ENCODE assay signal across 4 fruit fly cellular contexts in genomic region chr3L:6943204-6943947, dm6.
A peak's percentile ranks its signal among the peaks of the same experiment; 100 is the strongest.
TF ChIP-seq lines count a peak whose summit lies in the region.

No protein-coding gene starts in this region.

- TF ChIP-seq CTCF in whole organism, embryonic (GFP tag; optimal IDR thresholded peaks at IDR 0.05; lab: Kevin White, UChicago): no peak

TF ChIP-seq in whole organism, 6 proteins besides CTCF, POLR2A, EP300 and RAD21:
- TF ChIP-seq psq (optimal IDR thresholded peaks at IDR 0.05; lab: Kevin White, UChicago): no peak
- TF ChIP-seq Dll (optimal IDR thresholded peaks at IDR 0.05; lab: Kevin White, UChicago): peak; percentile 80

TF ChIP-seq in whole organism, embryonic, 481 proteins besides CTCF, POLR2A, EP300 and RAD21 (continues in another document):
- TF ChIP-seq yki (optimal IDR thresholded peaks at IDR 0.05; lab: Kevin White, UChicago) (peak; percentile 28), Xbp1 (GFP tag; optimal IDR thresholded peaks at IDR 0.05; lab: Kevin White, UChicago) (no peak), pnt (GFP tag; optimal IDR thresholded peaks at IDR 0.05; lab: Kevin White, UChicago) (no peak), onecut (GFP tag; IDR thresholded peaks at IDR 0.05; lab: Robert Waterston, UW) (peak; percentile 95), eyg (GFP tag; optimal IDR thresholded peaks at IDR 0.05; lab: Kevin White, UChicago) (no peak), chif (GFP tag; optimal IDR thresholded peaks at IDR 0.05; lab: Kevin White, UChicago) (no peak), CG18476 (GFP tag; optimal IDR thresholded peaks at IDR 0.05; lab: Kevin White, UChicago) (no peak), E2f1 (GFP tag; IDR thresholded peaks at IDR 0.05; lab: Robert Waterston, UW) (no peak), CG7928 (GFP tag; optimal IDR thresholded peaks at IDR 0.05; lab: Kevin White, UChicago) (peak; percentile 70), Fer2 (tag; optimal IDR thresholded peaks at IDR 0.05; lab: Kevin White, UChicago) (no peak), CG13287 (GFP tag; IDR thresholded peaks at IDR 0.05; lab: Robert Waterston, UW; ENCODE audit: partially characterized antibody) (peak; percentile 17; the same call in 1 of the 2 replicates), Doc2 (GFP tag; IDR thresholded peaks at IDR 0.05; lab: Robert Waterston, UW) (no peak), btn (GFP tag; optimal IDR thresholded peaks at IDR 0.05; lab: Kevin White, UChicago) (no peak), ewg (GFP tag; optimal IDR thresholded peaks at IDR 0.05; lab: Kevin White, UChicago) (peak; percentile 47), seq (GFP tag; IDR thresholded peaks at IDR 0.05; lab: Robert Waterston, UW) (peak; percentile 43; the same call in 1 of the 2 replicates), CG3847 (GFP tag; IDR thresholded peaks at IDR 0.05; lab: Robert Waterston, UW) (no peak), Kr (GFP tag; optimal IDR thresholded peaks at IDR 0.05; lab: Kevin White, UChicago) (peak; percentile 4), CG8388 (GFP tag; optimal IDR thresholded peaks at IDR 0.05; lab: Kevin White, UChicago) (no peak), nerfin-1 (tag; optimal IDR thresholded peaks at IDR 0.05; lab: Kevin White, UChicago) (no peak), wor (GFP tag; IDR thresholded peaks at IDR 0.05; lab: Robert Waterston, UW) (no peak), kah (GFP tag; optimal IDR thresholded peaks at IDR 0.05; lab: Kevin White, UChicago) (peak; percentile 8), Blimp-1 (GFP tag; optimal IDR thresholded peaks at IDR 0.05; lab: Kevin White, UChicago) (no peak), grau (tag; optimal IDR thresholded peaks at IDR 0.05; lab: Kevin White, UChicago) (no peak), Rfx (GFP tag; IDR thresholded peaks at IDR 0.05; lab: Robert Waterston, UW) (no peak), YL-1 (GFP tag; optimal IDR thresholded peaks at IDR 0.05; lab: Kevin White, UChicago) (peak; percentile 20), CG17186 (GFP tag; optimal IDR thresholded peaks at IDR 0.05; lab: Kevin White, UChicago) (no peak), caup (GFP tag; optimal IDR thresholded peaks at IDR 0.05; lab: Kevin White, UChicago; ENCODE audit: severe bottlenecking) (no peak), crol (GFP tag; IDR thresholded peaks at IDR 0.05; lab: Robert Waterston, UW) (no peak), scrt (GFP tag; optimal IDR thresholded peaks at IDR 0.05; lab: Kevin White, UChicago) (peak; percentile 15), vfl (GFP tag; optimal IDR thresholded peaks at IDR 0.05; lab: Kevin White, UChicago) (no peak), maf-S (GFP tag; optimal IDR thresholded peaks at IDR 0.05; lab: Kevin White, UChicago) (no peak)

TF ChIP-seq in whole organism, prepupa, 60 proteins besides CTCF, POLR2A, EP300 and RAD21:
- TF ChIP-seq CG8119 (GFP tag; IDR thresholded peaks at IDR 0.05; lab: Robert Waterston, UW) (peak; percentile 20; the same call in 1 of the 3 replicates), Eip78C (GFP tag; lab: Kevin White, UChicago) (peak; percentile 14), Eip93F (GFP tag; optimal IDR thresholded peaks at IDR 0.05; lab: Kevin White, UChicago) (no peak), salr (GFP tag; optimal IDR thresholded peaks at IDR 0.05; lab: Kevin White, UChicago) (peak in 1 of 2 experiments; percentile 11), CG6276 (GFP tag; optimal IDR thresholded peaks at IDR 0.05; lab: Kevin White, UChicago) (peak; percentile 55), pdm3 (GFP tag; optimal IDR thresholded peaks at IDR 0.05; lab: Kevin White, UChicago) (no peak), CG32006 (GFP tag; optimal IDR thresholded peaks at IDR 0.05; lab: Kevin White, UChicago) (peak; percentile 9), CG3032 (tag; optimal IDR thresholded peaks at IDR 0.05; lab: Kevin White, UChicago) (no peak), CG15336 (GFP tag; IDR thresholded peaks at IDR 0.05; lab: Robert Waterston, UW) (peak; percentile 61), eg (GFP tag; IDR thresholded peaks at IDR 0.05; lab: Robert Waterston, UW) (peak; percentile 35; the same call in 2 of the 3 replicates), CG10669 (GFP tag; optimal IDR thresholded peaks at IDR 0.05; lab: Kevin White, UChicago) (no peak), CG8632 (GFP tag; optimal IDR thresholded peaks at IDR 0.05; lab: Kevin White, UChicago) (no peak)
TF ChIP-seq in whole organism, prepupa: peak in this region for 7.

TF ChIP-seq in whole organism, pupa, 21 proteins besides CTCF, POLR2A, EP300 and RAD21:
- peak; percentile 35 for TF ChIP-seq CG14655 (GFP tag; optimal IDR thresholded peaks at IDR 0.05; lab: Kevin White, UChicago)
- peak; percentile 47; the same call in 1 of the 3 replicates for TF ChIP-seq CG4496 (GFP tag; IDR thresholded peaks at IDR 0.05; lab: Robert Waterston, UW)
- peak; percentile 36; the same call in 1 of the 2 replicates for TF ChIP-seq CG12605 (GFP tag; IDR thresholded peaks at IDR 0.05; lab: Robert Waterston, UW)
- no peak for TF ChIP-seq CG10348 (GFP tag; IDR thresholded peaks at IDR 0.05; lab: Robert Waterston, UW)
- TF ChIP-seq rn (GFP tag; IDR thresholded peaks at IDR 0.05; lab: Robert Waterston, UW): no peak
- peak; percentile 39 for TF ChIP-seq Ets98B (GFP tag; IDR thresholded peaks at IDR 0.05; lab: Robert Waterston, UW)
